Fruit fly (Drosophila melanogaster) whole organism, wandering third instar larva: ENCODE results near the gene RpS29.

ENCODE experiments used
- Abd-B ChIP-seq: fragments of >200 bp; optimal IDR thresholded peaks from 2 replicates; lab custom pipeline; 2017; ENCODE audit warnings: missing biosample characterization, missing genetic modification characterization
- CG9705 ChIP-seq: fragments of 200-800 bp; sonication (Bioruptor generic); optimal IDR thresholded peaks from 2 replicates; lab custom pipeline; 2018; ENCODE audit warnings: missing biosample characterization, mild to moderate bottlenecking, missing genetic modification characterization
- CrebA ChIP-seq: fragments of 200-800 bp; sonication (Bioruptor generic); optimal IDR thresholded peaks from 2 replicates; lab custom pipeline; 2016; ENCODE audit warnings: missing biosample characterization, mild to moderate bottlenecking, missing genetic modification characterization, borderline replicate concordance
- Dfd ChIP-seq: fragments of >200 bp; optimal IDR thresholded peaks from 2 replicates; lab custom pipeline; 2017; ENCODE audit warnings: missing biosample characterization, missing genetic modification characterization
- Dif ChIP-seq: fragments of 200-275, 200-300 bp; sonication (Bioruptor generic); optimal IDR thresholded peaks from 2 replicates; lab custom pipeline; 2018; ENCODE audit warnings: missing biosample characterization, missing genetic modification characterization; ENCODE audit not compliant: partially characterized antibody
- GATAd ChIP-seq: sonication (Bioruptor generic); optimal IDR thresholded peaks from 2 replicates; lab custom pipeline; 2016; ENCODE audit warnings: missing biosample characterization, missing genetic modification characterization
- HLH106 ChIP-seq: fragments of 200-800 bp; optimal IDR thresholded peaks from 3 replicates; lab custom pipeline; 2019; ENCODE audit warnings: missing biosample characterization, mild to moderate bottlenecking, missing genetic modification characterization, moderate library complexity
- Hnf4 ChIP-seq: fragments of 200-800 bp; sonication (Bioruptor generic); optimal IDR thresholded peaks from 2 replicates; lab custom pipeline; 2016; ENCODE audit warnings: missing biosample characterization, mild to moderate bottlenecking, missing genetic modification characterization
- Hr78 ChIP-seq: fragments of >200 bp; optimal IDR thresholded peaks from 2 replicates; lab custom pipeline; 2017; ENCODE audit warnings: missing biosample characterization, missing genetic modification characterization
- Hr83 ChIP-seq: fragments of 200-300 bp; sonication (Bioruptor generic); optimal IDR thresholded peaks from 2 replicates; lab custom pipeline; 2016; ENCODE audit warnings: missing biosample characterization, mild to moderate bottlenecking, missing genetic modification characterization, moderate library complexity; ENCODE audit not compliant: poor library complexity, severe bottlenecking
- Jra ChIP-seq: sonication (Bioruptor generic); optimal IDR thresholded peaks from 2 replicates; lab custom pipeline; 2016; ENCODE audit warnings: missing biosample characterization, missing genetic modification characterization
- Mio ChIP-seq: sonication (Bioruptor generic); optimal IDR thresholded peaks from 2 replicates; lab custom pipeline; 2016; ENCODE audit warnings: missing biosample characterization, missing genetic modification characterization
- Myc ChIP-seq: fragments of >200 bp; optimal IDR thresholded peaks from 2 replicates; lab custom pipeline; 2017
- N ChIP-seq: fragments of >200 bp; optimal IDR thresholded peaks from 2 replicates; lab custom pipeline; 2018; ENCODE audit warnings: missing biosample characterization, missing external identifiers, missing genetic modification characterization
- OdsH ChIP-seq: fragments of 200-800 bp; sonication (Bioruptor generic); optimal IDR thresholded peaks from 2 replicates; lab custom pipeline; 2016; ENCODE audit warnings: missing biosample characterization, mild to moderate bottlenecking, missing genetic modification characterization
- Rel ChIP-seq, 2 experiments: fragments of 200-800 bp; sonication (Bioruptor generic) in 1 of 2; optimal IDR thresholded peaks; 2 replicates in 1 of 2; 3 replicates in 1 of 2; lab custom pipeline; 2016 to 2019; ENCODE audit warnings: mild to moderate bottlenecking in 2 of 2, missing biosample characterization in 2 of 2, missing genetic modification characterization in 2 of 2, moderate library complexity in 1 of 2
- Sp1 ChIP-seq: fragments of 200-800 bp; sonication (Bioruptor generic); optimal IDR thresholded peaks from 3 replicates; lab custom pipeline; 2019; ENCODE audit warnings: missing biosample characterization, mild to moderate bottlenecking, missing genetic modification characterization, moderate library complexity
- Vsx2 ChIP-seq: fragments of 200-300, 225-300 bp; sonication (Bioruptor generic); optimal IDR thresholded peaks from 2 replicates; lab custom pipeline; 2018; ENCODE audit warnings: missing biosample characterization, missing genetic modification characterization; ENCODE audit not compliant: partially characterized antibody
- br ChIP-seq: fragments of 200-800 bp; sonication (Bioruptor generic); optimal IDR thresholded peaks from 2 replicates; lab custom pipeline; 2016; ENCODE audit warnings: missing biosample characterization, missing genetic modification characterization
- brk ChIP-seq: fragments of 200-800 bp; sonication (Bioruptor generic); optimal IDR thresholded peaks from 2 replicates; lab custom pipeline; 2016; ENCODE audit warnings: missing biosample characterization, mild to moderate bottlenecking, missing genetic modification characterization
- dl ChIP-seq, 2 experiments: fragments of 175-275, 200-275 bp in 1 of 2; fragments of 200-275 bp in 1 of 2; sonication (Bioruptor generic); optimal IDR thresholded peaks; lab custom pipeline; 2018; ENCODE audit warnings: mild to moderate bottlenecking in 2 of 2, missing biosample characterization in 2 of 2, missing genetic modification characterization in 2 of 2, moderate library complexity in 2 of 2; ENCODE audit not compliant: partially characterized antibody in 2 of 2, insufficient read depth in 1 of 2
- dmrt93B ChIP-seq: fragments of 200-800 bp; sonication (Bioruptor generic); optimal IDR thresholded peaks from 2 replicates; lab custom pipeline; 2018; ENCODE audit warnings: missing biosample characterization, mild to moderate bottlenecking, missing genetic modification characterization
- dsf ChIP-seq: sonication (Bioruptor generic); optimal IDR thresholded peaks from 2 replicates; lab custom pipeline; 2016; ENCODE audit warnings: missing biosample characterization, missing genetic modification characterization, borderline replicate concordance
- ey ChIP-seq: fragments of 200-800 bp; sonication (Bioruptor generic); optimal IDR thresholded peaks from 2 replicates; lab custom pipeline; 2016; ENCODE audit warnings: missing biosample characterization, missing genetic modification characterization
- foxo ChIP-seq, 2 experiments: fragments of 200-800 bp; sonication (Bioruptor generic); optimal IDR thresholded peaks; 2 replicates in 1 of 2; 3 replicates in 1 of 2; lab custom pipeline; 2016 to 2017; ENCODE audit warnings: missing biosample characterization in 2 of 2, missing genetic modification characterization in 2 of 2
- fru ChIP-seq: fragments of 200-800 bp; sonication (Bioruptor generic); optimal IDR thresholded peaks from 3 replicates; lab custom pipeline; 2016; ENCODE audit warnings: missing biosample characterization, mild to moderate bottlenecking, missing genetic modification characterization
- h ChIP-seq: fragments of 200-800 bp; sonication (Bioruptor generic); optimal IDR thresholded peaks from 3 replicates; lab custom pipeline; 2016; ENCODE audit warnings: missing biosample characterization, mild to moderate bottlenecking, missing genetic modification characterization
- jim ChIP-seq: fragments of 175-275, 200-325 bp; sonication (Bioruptor generic); optimal IDR thresholded peaks from 2 replicates; lab custom pipeline; 2016; ENCODE audit warnings: missing biosample characterization, mild to moderate bottlenecking, missing genetic modification characterization
- lola ChIP-seq: fragments of >200 bp; optimal IDR thresholded peaks from 2 replicates; lab custom pipeline; 2017; ENCODE audit warnings: missing biosample characterization, missing genetic modification characterization
- psq ChIP-seq: fragments of 200-800 bp; sonication (Bioruptor generic); optimal IDR thresholded peaks from 3 replicates; lab custom pipeline; 2017; ENCODE audit warnings: missing biosample characterization, mild to moderate bottlenecking, missing genetic modification characterization, moderate library complexity
- rgr ChIP-seq: fragments of 200-800 bp; sonication (Bioruptor generic); optimal IDR thresholded peaks from 3 replicates; lab custom pipeline; 2016; ENCODE audit warnings: missing biosample characterization, mild to moderate bottlenecking, missing genetic modification characterization
- sage ChIP-seq: fragments of 200-800 bp; sonication (Bioruptor generic); optimal IDR thresholded peaks from 2 replicates; lab custom pipeline; 2016; ENCODE audit warnings: missing biosample characterization, mild to moderate bottlenecking, missing genetic modification characterization
- sv ChIP-seq: fragments of 200-800 bp; sonication (Bioruptor generic); optimal IDR thresholded peaks from 3 replicates; lab custom pipeline; 2016; ENCODE audit warnings: missing biosample characterization, missing genetic modification characterization
- usp ChIP-seq: fragments of >200 bp; optimal IDR thresholded peaks from 2 replicates; lab custom pipeline; 2017; ENCODE audit warnings: missing biosample characterization, missing genetic modification characterization

The RpS29 gene

DNA sequence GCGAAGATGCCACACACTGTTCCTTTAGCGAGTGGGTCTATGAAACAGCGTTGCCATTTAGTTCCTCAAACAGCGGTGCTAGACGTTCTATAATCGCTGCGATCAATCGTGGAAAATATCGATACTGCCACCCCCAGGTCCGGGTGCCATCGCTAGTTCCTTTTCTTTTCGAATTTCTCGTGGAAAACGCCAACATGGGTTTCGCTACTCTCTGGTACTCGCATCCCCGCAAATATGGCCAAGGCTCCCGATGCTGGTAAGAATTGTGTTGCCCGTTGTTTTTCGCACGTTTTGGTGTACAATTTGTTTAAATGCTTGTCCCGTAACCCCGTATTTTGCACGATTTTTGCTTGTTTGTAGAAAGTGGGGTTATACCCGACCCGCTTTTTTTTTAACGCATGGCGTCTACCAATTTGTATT lies at the start of gene RpS29:
RpS29 (plus strand) TSS at position 102 of the 420 bp plus-strand sequence.
- TF ChIP-seq CG9705 (peak; percentile 85), ey (GFP tag; lab: Kevin White, UChicago) (peak; percentile 77), Hnf4 (GFP tag; lab: Kevin White, UChicago) (peak; percentile 84), dmrt93B (GFP tag; lab: Kevin White, UChicago) (peak; percentile 74), foxo (GFP tag; optimal IDR thresholded peaks at IDR 0.05; lab: Kevin White, UChicago) (peak in 1 of 2 experiments; percentile 91), OdsH (GFP tag; lab: Kevin White, UChicago) (peak; percentile 73), CrebA (no peak), usp (no peak), Sp1 (GFP tag; lab: Kevin White, UChicago) (peak; percentile 72), Jra (peak; percentile 67), HLH106 (tag; lab: Kevin White, UChicago) (peak; percentile 72), h (GFP tag; lab: Kevin White, UChicago) (peak; percentile 86), sage (GFP tag; lab: Kevin White, UChicago) (no peak), dsf (peak; percentile 48), Dif (GFP tag; lab: Kevin White, UChicago) (peak; percentile 28), jim (GFP tag; lab: Kevin White, UChicago) (peak; percentile 92), lola (no peak), Hr83 (peak; percentile 98), dl (GFP tag; optimal IDR thresholded peaks at IDR 0.05; lab: Kevin White, UChicago; ENCODE audit: insufficient read depth in 1 of 2, partially characterized antibody in 2 of 2) (no peak), Myc (peak; percentile 70), GATAd (GFP tag; lab: Kevin White, UChicago) (no peak), br (GFP tag; lab: Kevin White, UChicago) (peak; percentile 83), sv (GFP tag; lab: Kevin White, UChicago) (peak; percentile 83), fru (peak; percentile 72), Hr78 (GFP tag; lab: Kevin White, UChicago) (no peak), Mio (no peak), Dfd (GFP tag; lab: Kevin White, UChicago) (no peak), Rel (GFP tag; optimal IDR thresholded peaks at IDR 0.05; lab: Kevin White, UChicago) (no peak), Rel (tag; optimal IDR thresholded peaks at IDR 0.05; lab: Kevin White, UChicago) (peak; percentile 69), psq (GFP tag; lab: Kevin White, UChicago) (peak; percentile 68), rgr (GFP tag; lab: Kevin White, UChicago) (peak; percentile 87)

DNA sequence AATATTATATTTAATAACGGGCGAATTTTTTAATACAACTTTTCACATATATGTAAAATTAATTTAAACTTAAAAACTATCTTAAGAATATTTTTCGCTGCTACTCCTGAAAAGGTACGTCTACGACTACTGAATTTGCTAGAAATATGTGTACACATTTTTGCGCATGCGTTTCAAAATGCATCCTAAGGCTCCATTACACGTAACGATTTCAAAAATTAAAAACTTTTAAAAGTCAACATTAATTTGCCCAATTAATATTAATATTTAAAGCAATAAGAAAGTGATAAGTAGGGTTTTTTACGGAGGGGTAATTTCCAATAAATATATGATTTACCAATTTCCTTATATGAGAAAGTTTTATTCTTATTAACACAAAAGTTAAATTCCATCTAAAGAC lies 47.1 kb upstream of the RpS29 start, which contains the start of gene FoxP:
FoxP (minus strand) TSS at position 89 of the 400 bp plus-strand sequence.
- peak; percentile 94 for TF ChIP-seq Vsx2 (GFP tag; lab: Kevin White, UChicago)
- no peak for TF ChIP-seq jim (GFP tag; lab: Kevin White, UChicago)
- peak; percentile 59 for TF ChIP-seq Dif (GFP tag; lab: Kevin White, UChicago)
- TF ChIP-seq psq (GFP tag; lab: Kevin White, UChicago): no peak

- TF ChIP-seq Vsx2 (GFP tag; lab: Kevin White, UChicago): no peak
- TF ChIP-seq br (GFP tag; lab: Kevin White, UChicago): no peak
- TF ChIP-seq Mio: no peak
- TF ChIP-seq jim (GFP tag; lab: Kevin White, UChicago): no peak
- no peak for TF ChIP-seq dmrt93B (GFP tag; lab: Kevin White, UChicago)
- TF ChIP-seq psq (GFP tag; lab: Kevin White, UChicago): no peak
- TF ChIP-seq CG9705: no peak
- no peak for TF ChIP-seq Dfd (GFP tag; lab: Kevin White, UChicago)
- no peak for TF ChIP-seq N (GFP tag; lab: Kevin White, UChicago)
- no peak for TF ChIP-seq Abd-B (GFP tag; lab: Kevin White, UChicago)
- TF ChIP-seq usp: no peak
- no peak for TF ChIP-seq Rel (GFP tag; optimal IDR thresholded peaks at IDR 0.05; lab: Kevin White, UChicago)
- TF ChIP-seq Rel (tag; optimal IDR thresholded peaks at IDR 0.05; lab: Kevin White, UChicago): no peak
- TF ChIP-seq, all 38 proteins: peak for 0
These were observed 44.7 kb upstream of the RpS29 start, which contains the start of gene alphaTub85E for dm6 chr3R:9733150-9733549. Gene alphaTub85E (minus strand): TSS chr3R:9733250.

dm6 chr3R:9735151-9735550 lies 42.7 kb upstream of the RpS29 start:
- TF ChIP-seq sv (GFP tag; lab: Kevin White, UChicago) (no peak), CrebA (no peak), Jra (no peak), jim (GFP tag; lab: Kevin White, UChicago) (no peak), Vsx2 (GFP tag; lab: Kevin White, UChicago) (no peak), Rel (GFP tag; optimal IDR thresholded peaks at IDR 0.05; lab: Kevin White, UChicago) (no peak), Rel (tag; optimal IDR thresholded peaks at IDR 0.05; lab: Kevin White, UChicago) (no peak), brk (GFP tag; lab: Kevin White, UChicago) (no peak), foxo (GFP tag; optimal IDR thresholded peaks at IDR 0.05; lab: Kevin White, UChicago) (no peak), HLH106 (tag; lab: Kevin White, UChicago) (no peak), Hr83 (no peak), rgr (GFP tag; lab: Kevin White, UChicago) (no peak), Hnf4 (GFP tag; lab: Kevin White, UChicago) (no peak), Myc (no peak), sage (GFP tag; lab: Kevin White, UChicago) (no peak), dsf (no peak), OdsH (GFP tag; lab: Kevin White, UChicago) (no peak)
